Fruit fly (Drosophila melanogaster): ENCODE measurements around the gene GC1.

Gene GC1

DNA sequence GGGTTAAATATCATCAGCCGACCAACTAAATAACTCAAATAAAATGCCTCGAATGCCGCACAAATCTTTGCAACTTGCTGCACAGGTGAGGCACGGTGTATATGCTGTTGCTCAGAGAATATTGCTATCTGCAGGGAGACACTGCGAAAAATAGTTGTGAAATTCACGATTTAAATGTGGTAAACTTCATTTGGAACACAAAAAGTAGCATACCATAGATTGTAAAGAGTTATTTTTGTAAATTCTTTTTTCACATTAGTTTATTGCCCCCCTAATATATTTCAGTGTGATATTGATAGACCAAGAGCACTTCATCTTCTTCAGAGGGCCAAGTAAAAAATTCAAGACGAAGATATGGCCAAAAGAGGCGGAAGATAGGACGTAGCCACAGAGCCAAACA is 46.9 kb upstream of the GC1 start (continued):
- no peak for TF ChIP-seq NK7.1 (GFP tag; optimal IDR thresholded peaks at IDR 0.05)
- no peak for TF ChIP-seq Six4 (GFP tag; optimal IDR thresholded peaks at IDR 0.05)
- no peak for TF ChIP-seq CG2889 (GFP tag; IDR thresholded peaks at IDR 0.05)
- no peak for TF ChIP-seq CG15073 (GFP tag; optimal IDR thresholded peaks at IDR 0.05)
- no peak for TF ChIP-seq rib (GFP tag; IDR thresholded peaks at IDR 0.05)
- no peak for TF ChIP-seq Doc2 (GFP tag; IDR thresholded peaks at IDR 0.05)
- TF ChIP-seq CG10209 (GFP tag; optimal IDR thresholded peaks at IDR 0.05): no peak
- TF ChIP-seq CG11696 (GFP tag; IDR thresholded peaks at IDR 0.05): no peak
- no peak for TF ChIP-seq toy (GFP tag; IDR thresholded peaks at IDR 0.05)
- TF ChIP-seq Adf1 (GFP tag; IDR thresholded peaks at IDR 0.05): no peak
- TF ChIP-seq ap (GFP tag; IDR thresholded peaks at IDR 0.05): 0 out of 2 replicates have a peak, but pooled peaks have one; percentile 17
- TF ChIP-seq cad (GFP tag; optimal IDR thresholded peaks at IDR 0.05): no peak
- no peak for TF ChIP-seq shn (GFP tag; optimal IDR thresholded peaks at IDR 0.05)
- no peak for TF ChIP-seq CG10979 (tag; optimal IDR thresholded peaks at IDR 0.05)
- TF ChIP-seq emc (GFP tag; optimal IDR thresholded peaks at IDR 0.05): no peak
- TF ChIP-seq kni (GFP tag; optimal IDR thresholded peaks at IDR 0.05): no peak
- TF ChIP-seq Awh (GFP tag; IDR thresholded peaks at IDR 0.05): no peak
- no peak for TF ChIP-seq Abd-B (GFP tag; optimal IDR thresholded peaks at IDR 0.05)
- TF ChIP-seq bsh (GFP tag; optimal IDR thresholded peaks at IDR 0.05): peak in 1 of 2 experiments; percentile 68
- TF ChIP-seq CG10462 (GFP tag; optimal IDR thresholded peaks at IDR 0.05): no peak
- no peak for TF ChIP-seq CG17802 (tag; optimal IDR thresholded peaks at IDR 0.05)
- no peak for TF ChIP-seq otp (GFP tag; IDR thresholded peaks at IDR 0.05)
- TF ChIP-seq CG1832 (GFP tag; optimal IDR thresholded peaks at IDR 0.05): no peak
- TF ChIP-seq fd64A (GFP tag; optimal IDR thresholded peaks at IDR 0.05): no peak
- TF ChIP-seq psq (GFP tag; optimal IDR thresholded peaks at IDR 0.05): no peak
- no peak for TF ChIP-seq CG32767 (GFP tag; IDR thresholded peaks at IDR 0.05)
- TF ChIP-seq mirr (GFP tag; optimal IDR thresholded peaks at IDR 0.05): no peak
- no peak for TF ChIP-seq CG3995 (GFP tag; optimal IDR thresholded peaks at IDR 0.05)
- TF ChIP-seq Nf-YC (tag; optimal IDR thresholded peaks at IDR 0.05): no peak
- TF ChIP-seq CG11560 (tag; IDR thresholded peaks at IDR 0.05): no peak
- no peak for TF ChIP-seq eve (GFP tag; optimal IDR thresholded peaks at IDR 0.05)
- no peak for TF ChIP-seq CG2678 (tag; optimal IDR thresholded peaks at IDR 0.05)
- no peak for TF ChIP-seq CG14050 (GFP tag; IDR thresholded peaks at IDR 0.05)
- TF ChIP-seq CG8944 (GFP tag; optimal IDR thresholded peaks at IDR 0.05): no peak
- no peak for TF ChIP-seq CG11247 (GFP tag; IDR thresholded peaks at IDR 0.05)
- TF ChIP-seq en (GFP tag; optimal IDR thresholded peaks at IDR 0.05): no peak
- TF ChIP-seq zf30C (GFP tag; optimal IDR thresholded peaks at IDR 0.05): no peak
- no peak for TF ChIP-seq lov (optimal IDR thresholded peaks at IDR 0.05)
- no peak for TF ChIP-seq lov (GFP tag; IDR thresholded peaks at IDR 0.05)
- TF ChIP-seq Fer3 (tag; optimal IDR thresholded peaks at IDR 0.05): peak; percentile 20
- TF ChIP-seq CG18764 (GFP tag; optimal IDR thresholded peaks at IDR 0.05): no peak
- no peak for TF ChIP-seq Mad (GFP tag; optimal IDR thresholded peaks at IDR 0.05)
- no peak for TF ChIP-seq CG34376 (GFP tag; optimal IDR thresholded peaks at IDR 0.05)
- TF ChIP-seq ase (GFP tag; IDR thresholded peaks at IDR 0.05): no peak
- no peak for TF ChIP-seq HLH4C (GFP tag; IDR thresholded peaks at IDR 0.05; ENCODE audit: partially characterized antibody)
- TF ChIP-seq HLH54F (GFP tag; optimal IDR thresholded peaks at IDR 0.05): no peak
- no peak for TF ChIP-seq CG9932 (GFP tag; IDR thresholded peaks at IDR 0.05)
- no peak for TF ChIP-seq CG34224 (GFP tag; IDR thresholded peaks at IDR 0.05; ENCODE audit: partially characterized antibody)
- TF ChIP-seq CG10543 (GFP tag; optimal IDR thresholded peaks at IDR 0.05): no peak
- TF ChIP-seq CG14441 (GFP tag; IDR thresholded peaks at IDR 0.05): peak; percentile 44
- no peak for TF ChIP-seq CTCF (GFP tag; optimal IDR thresholded peaks at IDR 0.05)
- TF ChIP-seq CG8388 (GFP tag; optimal IDR thresholded peaks at IDR 0.05): no peak
- no peak for TF ChIP-seq CG7745 (tag; optimal IDR thresholded peaks at IDR 0.05)
- no peak for TF ChIP-seq vnd (GFP tag; IDR thresholded peaks at IDR 0.05; ENCODE audit: partially characterized antibody)
